Fruit fly (Drosophila melanogaster): ENCODE data around the gene CG33128.

The CG33128 gene

DNA sequence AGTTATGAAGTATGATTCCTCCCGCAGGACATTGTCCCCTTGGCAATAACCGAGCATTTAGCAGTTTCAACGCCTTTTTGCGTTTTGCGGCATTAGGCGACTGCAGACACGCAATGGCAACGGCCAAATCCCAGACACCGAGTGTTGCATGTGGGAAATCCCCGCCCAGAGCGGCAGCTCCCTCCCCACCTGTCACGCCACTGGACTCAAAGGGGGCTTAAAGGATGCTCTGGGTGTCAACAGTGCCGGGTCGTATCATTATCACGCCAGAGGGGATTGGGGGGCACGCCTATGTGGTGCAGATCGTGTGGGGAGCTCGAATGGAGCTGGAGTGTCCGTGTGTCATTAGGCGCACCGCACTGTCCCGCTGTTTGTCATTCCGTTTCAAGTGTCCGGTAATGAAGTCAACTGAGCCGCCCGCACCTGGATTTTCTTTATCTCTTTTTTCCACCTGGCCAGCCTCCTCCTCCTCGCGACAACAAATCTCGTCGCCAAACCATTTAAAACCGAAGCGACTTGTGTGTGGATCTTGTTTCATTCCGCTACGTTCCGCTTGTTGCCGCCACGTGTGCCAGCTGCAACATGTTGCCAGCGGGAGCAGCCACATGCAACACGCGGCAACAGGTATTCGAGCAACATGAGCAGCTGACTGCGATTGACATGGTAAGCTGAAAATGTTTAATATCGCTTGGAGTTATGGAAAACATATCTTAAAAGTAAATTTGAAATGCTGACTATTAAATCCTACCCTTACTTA is 33.2 kb upstream of the CG33128 start:
- peak; percentile 65; the same call in 1 of the 2 replicates for TF ChIP-seq CG12605 (GFP tag; IDR thresholded peaks at IDR 0.05)
- TF ChIP-seq D1 (tag; optimal IDR thresholded peaks at IDR 0.05) = no peak
- no peak for TF ChIP-seq Pif1B (GFP tag; optimal IDR thresholded peaks at IDR 0.05)
- TF ChIP-seq CG13204 (GFP tag; optimal IDR thresholded peaks at IDR 0.05) = peak; percentile 23
- no peak for TF ChIP-seq EcR (GFP tag; optimal IDR thresholded peaks at IDR 0.05)
- peak; percentile 51; the same call in 1 of the 3 replicates for TF ChIP-seq CG4496 (GFP tag; IDR thresholded peaks at IDR 0.05)
- no peak for TF ChIP-seq rn (GFP tag; IDR thresholded peaks at IDR 0.05)

DNA sequence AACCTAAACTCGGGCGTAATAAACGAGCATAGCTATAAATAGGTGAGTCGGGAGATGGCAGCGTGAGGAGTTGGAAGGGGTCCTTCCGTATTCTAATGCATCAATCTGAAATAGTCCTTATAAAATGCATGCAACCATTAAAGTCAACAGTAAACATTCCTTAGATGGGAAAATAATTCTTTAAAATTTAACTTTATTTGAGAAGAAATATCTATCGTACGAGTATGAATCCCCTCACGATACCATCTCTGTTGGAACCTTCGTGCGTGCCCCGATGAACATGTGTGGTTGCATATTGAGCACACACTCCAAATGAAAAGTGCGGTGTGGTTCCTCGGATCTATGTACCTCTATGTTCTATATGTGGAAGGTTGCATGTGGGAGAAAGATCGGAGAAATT is 31.7 kb upstream of the CG33128 start:
- peak; percentile 17 for TF ChIP-seq CG14655 (GFP tag; optimal IDR thresholded peaks at IDR 0.05)
- no peak for TF ChIP-seq Pif1A (GFP tag; optimal IDR thresholded peaks at IDR 0.05)

DNA sequence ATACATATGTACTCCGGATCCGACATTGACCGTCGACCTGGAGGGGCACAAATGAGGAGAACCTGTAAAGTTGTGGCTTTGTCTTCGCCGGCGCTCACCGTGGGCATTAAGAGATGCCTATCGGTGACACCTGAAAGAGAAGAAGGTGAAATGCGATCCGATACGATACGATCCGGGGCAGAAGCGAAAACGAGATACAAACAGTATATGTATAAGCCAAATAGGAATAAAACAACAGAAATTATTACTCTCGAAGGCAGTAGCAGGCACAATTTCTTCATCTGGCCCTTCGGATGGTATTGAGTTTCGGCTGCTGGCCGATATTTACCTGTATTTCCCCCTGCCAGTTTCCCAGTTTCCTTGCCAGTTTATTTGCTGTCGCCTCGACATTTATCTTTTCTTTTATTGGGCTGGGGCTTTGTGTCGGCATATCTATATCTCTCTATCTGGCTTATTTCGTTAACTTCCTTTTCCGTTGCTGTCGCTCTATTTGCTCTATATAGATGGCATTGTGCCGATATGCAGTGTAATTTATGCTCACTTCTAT is 30.4 kb upstream of the CG33128 start:
- TF ChIP-seq CG15710 (tag; optimal IDR thresholded peaks at IDR 0.05) (no peak), Ets98B (GFP tag; IDR thresholded peaks at IDR 0.05) (no peak), Pif1B (GFP tag; optimal IDR thresholded peaks at IDR 0.05) (no peak), CG34367 (tag; optimal IDR thresholded peaks at IDR 0.05) (no peak), CG32121 (GFP tag; IDR thresholded peaks at IDR 0.05) (no peak), CG8301 (tag; optimal IDR thresholded peaks at IDR 0.05) (no peak)

DNA sequence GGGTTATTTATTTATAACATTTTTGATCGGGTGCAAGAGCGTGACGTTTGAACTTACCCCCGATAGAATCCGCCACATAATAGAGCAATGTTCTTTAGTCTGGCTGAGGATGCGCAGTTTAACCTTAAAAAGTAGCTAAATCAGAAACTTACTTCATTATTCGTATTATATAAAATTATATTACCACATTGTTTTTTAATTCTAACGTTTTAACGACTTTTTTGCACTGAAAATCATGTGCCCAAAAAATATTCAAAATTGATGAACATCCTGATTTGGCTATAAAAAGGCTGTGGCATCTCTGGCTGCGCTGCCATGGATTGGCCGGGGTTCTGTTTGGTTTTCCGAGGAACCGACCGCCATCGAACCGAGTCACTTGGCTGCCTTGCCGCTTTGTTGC is 23.9 kb upstream of the CG33128 start:
- TF ChIP-seq CG14655 (GFP tag; optimal IDR thresholded peaks at IDR 0.05) = no peak
- TF ChIP-seq CG8159 (tag; optimal IDR thresholded peaks at IDR 0.05) = peak; percentile 40
- TF ChIP-seq Pif1A (GFP tag; optimal IDR thresholded peaks at IDR 0.05) = peak; percentile 25
- TF ChIP-seq CG13204 (GFP tag; optimal IDR thresholded peaks at IDR 0.05) = no peak
- TF ChIP-seq CG9948 (tag; optimal IDR thresholded peaks at IDR 0.05) = peak; percentile 12
- TF ChIP-seq CG15710 (tag; optimal IDR thresholded peaks at IDR 0.05) = peak; percentile 8

DNA sequence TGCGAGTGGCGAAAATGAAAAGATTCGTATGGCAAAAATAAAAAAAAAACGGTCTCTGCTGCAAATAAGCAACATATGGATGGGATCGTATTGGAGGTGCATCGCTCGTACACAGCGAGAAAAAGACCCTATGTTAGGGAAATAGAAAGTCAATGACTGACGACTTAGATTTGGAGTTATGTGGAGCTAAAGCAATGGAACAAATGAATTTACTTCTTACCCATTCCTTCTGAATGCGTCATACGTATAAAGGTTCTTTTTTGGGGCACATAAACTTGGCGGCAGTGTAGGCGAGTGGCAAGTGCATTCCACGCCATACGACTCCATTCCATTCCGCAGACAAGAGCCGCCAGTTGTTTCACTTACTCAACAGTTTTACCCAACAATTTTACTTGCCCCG is 23.1 kb upstream of the CG33128 start:
- TF ChIP-seq Pif1B (GFP tag; optimal IDR thresholded peaks at IDR 0.05) (peak; percentile 78), CG4496 (GFP tag; IDR thresholded peaks at IDR 0.05) (peak; percentile 76), CG34367 (tag; optimal IDR thresholded peaks at IDR 0.05) (peak; percentile 80), CG9948 (tag; optimal IDR thresholded peaks at IDR 0.05) (peak; percentile 78), EcR (GFP tag; optimal IDR thresholded peaks at IDR 0.05) (no peak), CG14655 (GFP tag; optimal IDR thresholded peaks at IDR 0.05) (peak; percentile 60), rn (GFP tag; IDR thresholded peaks at IDR 0.05) (peak; percentile 31; the same call in 1 of the 2 replicates), Snoo (tag; optimal IDR thresholded peaks at IDR 0.05) (peak; percentile 70), CG10348 (GFP tag; IDR thresholded peaks at IDR 0.05) (no peak), CG15710 (tag; optimal IDR thresholded peaks at IDR 0.05) (peak; percentile 78), CG12605 (GFP tag; IDR thresholded peaks at IDR 0.05) (no peak; the same call in 1 of the 2 replicates), fd96Ca (GFP tag; IDR thresholded peaks at IDR 0.05) (peak; percentile 50; the same call in 1 of the 3 replicates), Ets98B (GFP tag; IDR thresholded peaks at IDR 0.05) (peak; percentile 40; the same call in 1 of the 2 replicates), Pif1A (GFP tag; optimal IDR thresholded peaks at IDR 0.05) (peak; percentile 77), gl (tag; optimal IDR thresholded peaks at IDR 0.05) (peak; percentile 64), CG32121 (GFP tag; IDR thresholded peaks at IDR 0.05) (no peak), CG8159 (tag; optimal IDR thresholded peaks at IDR 0.05) (peak; percentile 86), CG8301 (tag; optimal IDR thresholded peaks at IDR 0.05) (peak; percentile 56), CG17806 (tag; optimal IDR thresholded peaks at IDR 0.05) (peak; percentile 86), D1 (tag; optimal IDR thresholded peaks at IDR 0.05) (no peak), CG13204 (GFP tag; optimal IDR thresholded peaks at IDR 0.05) (peak; percentile 12)

DNA sequence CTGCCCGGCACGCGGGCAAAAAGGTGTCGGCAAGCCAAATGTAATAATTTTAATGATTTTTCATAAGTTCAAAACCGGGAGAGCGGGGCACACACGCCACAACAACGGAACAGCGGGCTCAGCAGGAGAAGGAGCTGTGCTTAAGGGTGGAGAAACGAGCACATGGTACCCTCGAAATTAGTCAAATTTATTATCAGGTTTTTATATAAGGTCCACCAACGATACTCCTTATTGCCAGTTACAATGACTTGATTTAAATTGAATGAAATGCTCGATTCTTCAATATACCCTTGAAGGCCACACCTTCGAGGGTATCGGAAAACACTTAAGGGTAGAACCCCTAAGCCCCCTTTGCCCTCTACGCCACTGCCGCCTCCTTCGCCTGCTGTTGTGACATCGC is 20.4 kb upstream of the CG33128 start:
- TF ChIP-seq Pif1A (GFP tag; optimal IDR thresholded peaks at IDR 0.05) (peak; percentile 35), EcR (GFP tag; optimal IDR thresholded peaks at IDR 0.05) (no peak), CG9948 (tag; optimal IDR thresholded peaks at IDR 0.05) (no peak), CG13204 (GFP tag; optimal IDR thresholded peaks at IDR 0.05) (no peak), Snoo (tag; optimal IDR thresholded peaks at IDR 0.05) (peak; percentile 64), CG15710 (tag; optimal IDR thresholded peaks at IDR 0.05) (peak; percentile 45), CG4496 (GFP tag; IDR thresholded peaks at IDR 0.05) (peak; percentile 16; the same call in 1 of the 3 replicates), Pif1B (GFP tag; optimal IDR thresholded peaks at IDR 0.05) (no peak), fd96Ca (GFP tag; IDR thresholded peaks at IDR 0.05) (no peak), Ets98B (GFP tag; IDR thresholded peaks at IDR 0.05) (no peak), CG10348 (GFP tag; IDR thresholded peaks at IDR 0.05) (no peak), CG32121 (GFP tag; IDR thresholded peaks at IDR 0.05) (no peak), CG12605 (GFP tag; IDR thresholded peaks at IDR 0.05) (no peak), CG34367 (tag; optimal IDR thresholded peaks at IDR 0.05) (no peak), CG17806 (tag; optimal IDR thresholded peaks at IDR 0.05) (peak; percentile 33), CG8159 (tag; optimal IDR thresholded peaks at IDR 0.05) (peak; percentile 60), rn (GFP tag; IDR thresholded peaks at IDR 0.05) (no peak), gl (tag; optimal IDR thresholded peaks at IDR 0.05) (no peak), D1 (tag; optimal IDR thresholded peaks at IDR 0.05) (no peak), CG8301 (tag; optimal IDR thresholded peaks at IDR 0.05) (no peak), CG14655 (GFP tag; optimal IDR thresholded peaks at IDR 0.05) (no peak)

Data from whole organism, pupa.